Fruit fly (Drosophila melanogaster) whole organism, prepupa: ENCODE data around the gene Exo70.

ENCODE experiments used
- Blimp-1 ChIP-seq: fragments of 200-800 bp; sonication (Bioruptor generic); optimal IDR thresholded peaks from 3 replicates; lab custom pipeline; 2017; ENCODE audit warnings: missing biosample characterization, missing genetic modification characterization, mild to moderate bottlenecking, moderate library complexity, missing genetic modification reagents
- CG10631 ChIP-seq: fragments of 200-800 bp; sonication (Bioruptor generic); optimal IDR thresholded peaks from 2 replicates; lab custom pipeline; 2016; ENCODE audit warnings: missing biosample characterization, missing genetic modification characterization
- CG10669 ChIP-seq: fragments of 200-800 bp; sonication (Bioruptor generic); optimal IDR thresholded peaks from 3 replicates; lab custom pipeline; 2018; ENCODE audit warnings: missing biosample characterization, mild to moderate bottlenecking, missing genetic modification characterization, moderate library complexity
- CG11294 ChIP-seq: fragments of 200-800 bp; sonication (Bioruptor generic); IDR thresholded peaks from 2 replicates; pipeline ENCODE4 v1.3.6; 2022; ENCODE audit warnings: missing biosample characterization, missing genetic modification characterization
- CG11762 ChIP-seq: fragments of 200-800 bp; sonication (Bioruptor generic); optimal IDR thresholded peaks from 3 replicates; lab custom pipeline; 2016; ENCODE audit warnings: missing biosample characterization, missing genetic modification characterization; ENCODE audit not compliant: insufficient read depth
- CG11902 ChIP-seq: fragments of 200-800 bp; sonication (Bioruptor generic); optimal IDR thresholded peaks from 3 replicates; lab custom pipeline; 2016; ENCODE audit warnings: missing biosample characterization, missing genetic modification characterization
- CG15336 ChIP-seq: fragments of 200-800 bp; sonication (Bioruptor generic); IDR thresholded peaks from 2 replicates; pipeline ENCODE4 v1.3.6; 2022; ENCODE audit warnings: missing biosample characterization, missing genetic modification characterization
- CG1621 ChIP-seq: fragments of 200-800 bp; sonication (Bioruptor generic); optimal IDR thresholded peaks from 3 replicates; lab custom pipeline; 2018; ENCODE audit warnings: missing biosample characterization, mild to moderate bottlenecking, missing genetic modification characterization
- CG16779 ChIP-seq: fragments of 200-800 bp; sonication (Bioruptor generic); optimal IDR thresholded peaks from 3 replicates; lab custom pipeline; 2017; ENCODE audit warnings: missing biosample characterization, mild to moderate bottlenecking, missing genetic modification characterization
- CG31627 ChIP-seq: fragments of 200-800 bp; sonication (Bioruptor generic); optimal IDR thresholded peaks from 3 replicates; lab custom pipeline; 2016; ENCODE audit warnings: missing biosample characterization, missing genetic modification characterization
- CG32006 ChIP-seq: fragments of 200-800 bp; sonication (Bioruptor generic); optimal IDR thresholded peaks from 3 replicates; lab custom pipeline; 2017; ENCODE audit warnings: missing biosample characterization, mild to moderate bottlenecking, missing genetic modification characterization
- CG3919 ChIP-seq: fragments of 200-800 bp; sonication (Bioruptor generic); optimal IDR thresholded peaks from 3 replicates; lab custom pipeline; 2016; ENCODE audit warnings: missing biosample characterization, missing genetic modification characterization
- CG4318 ChIP-seq: fragments of 200-800 bp; sonication (Bioruptor generic); optimal IDR thresholded peaks from 3 replicates; lab custom pipeline; 2017; ENCODE audit warnings: missing biosample characterization, mild to moderate bottlenecking, missing genetic modification characterization
- CG6163 ChIP-seq: fragments of 200-800 bp; sonication (Bioruptor generic); IDR thresholded peaks from 3 replicates; pipeline ENCODE4 v1.3.6; 2022; ENCODE audit warnings: missing biosample characterization, missing genetic modification characterization
- CG6276 ChIP-seq: fragments of 200-800 bp; sonication (Bioruptor generic); optimal IDR thresholded peaks from 2 replicates; lab custom pipeline; 2017; ENCODE audit warnings: missing biosample characterization, mild to moderate bottlenecking, missing genetic modification characterization
- CG6808 ChIP-seq: fragments of 200-800 bp; sonication (Bioruptor generic); optimal IDR thresholded peaks from 3 replicates; lab custom pipeline; 2017; ENCODE audit warnings: missing biosample characterization, missing genetic modification characterization, mild to moderate bottlenecking, moderate library complexity, missing genetic modification reagents
- CG8119 ChIP-seq: fragments of 200-800 bp; sonication (Bioruptor generic); IDR thresholded peaks from 3 replicates; pipeline ENCODE4 v1.3.6; 2022; ENCODE audit warnings: missing biosample characterization, missing genetic modification characterization
- CG8632 ChIP-seq: fragments of 200-800 bp; sonication (Bioruptor generic); optimal IDR thresholded peaks from 3 replicates; lab custom pipeline; 2016; ENCODE audit warnings: missing biosample characterization, missing genetic modification characterization
- CG9139 ChIP-seq: fragments of 200-800 bp; sonication (Bioruptor generic); optimal IDR thresholded peaks from 3 replicates; lab custom pipeline; 2017; ENCODE audit warnings: missing biosample characterization, mild to moderate bottlenecking, missing genetic modification characterization
- Eip78C ChIP-seq: fragments of 200-800 bp; sonication (Bioruptor generic); peaks from one replicate; lab custom pipeline; 2016; ENCODE audit warnings: missing biosample characterization, missing genetic modification characterization
- Eip93F ChIP-seq: fragments of 200-800 bp; sonication (Bioruptor generic); optimal IDR thresholded peaks from 2 replicates; lab custom pipeline; 2016; ENCODE audit warnings: missing biosample characterization, mild to moderate bottlenecking, missing genetic modification characterization
- Ets21C ChIP-seq: fragments of 200-800 bp; sonication (Bioruptor generic); optimal IDR thresholded peaks from 3 replicates; lab custom pipeline; 2016; ENCODE audit warnings: missing biosample characterization, missing genetic modification characterization
- Ets96B ChIP-seq: fragments of 200-800 bp; optimal IDR thresholded peaks from 2 replicates; lab custom pipeline; 2019; ENCODE audit warnings: missing biosample characterization, mild to moderate bottlenecking, missing genetic modification characterization, moderate library complexity
- Hr38 ChIP-seq: sonication (Bioruptor generic); optimal IDR thresholded peaks from 2 replicates; lab custom pipeline; 2016; ENCODE audit warnings: missing biosample characterization, missing genetic modification characterization
- Hr4 ChIP-seq: fragments of 200-800 bp; sonication (Bioruptor generic); optimal IDR thresholded peaks from 3 replicates; lab custom pipeline; 2016; ENCODE audit warnings: missing biosample characterization, missing genetic modification characterization
- OdsH ChIP-seq: fragments of 200-800 bp; sonication (Bioruptor generic); optimal IDR thresholded peaks from 3 replicates; lab custom pipeline; 2016; ENCODE audit warnings: missing biosample characterization, missing genetic modification characterization
- Sox14 ChIP-seq: fragments of 200-800 bp; sonication (Bioruptor generic); optimal IDR thresholded peaks from 3 replicates; lab custom pipeline; 2016; ENCODE audit warnings: missing biosample characterization, missing genetic modification characterization
- Sox15 ChIP-seq: fragments of 200-800 bp; sonication (Bioruptor generic); optimal IDR thresholded peaks from 3 replicates; lab custom pipeline; 2016; ENCODE audit warnings: missing biosample characterization, missing genetic modification characterization
- achi ChIP-seq: fragments of 200-800 bp; sonication (Bioruptor generic); optimal IDR thresholded peaks from 3 replicates; lab custom pipeline; 2016; ENCODE audit warnings: missing biosample characterization, missing genetic modification characterization
- cyc ChIP-seq: fragments of 200-800 bp; sonication (Bioruptor generic); optimal IDR thresholded peaks from 3 replicates; lab custom pipeline; 2016; ENCODE audit warnings: missing biosample characterization, missing genetic modification characterization
- dac ChIP-seq: fragments of 200-800 bp; sonication (Bioruptor generic); optimal IDR thresholded peaks from 2 replicates; lab custom pipeline; 2017; ENCODE audit warnings: missing biosample characterization, mild to moderate bottlenecking, missing genetic modification characterization
- dsx ChIP-seq: fragments of 200-800 bp; optimal IDR thresholded peaks from 3 replicates; lab custom pipeline; 2019; ENCODE audit warnings: missing biosample characterization, mild to moderate bottlenecking, missing genetic modification characterization, moderate library complexity; ENCODE audit not compliant: poor library complexity, severe bottlenecking
- eg ChIP-seq: fragments of 200-800 bp; sonication (Bioruptor generic); IDR thresholded peaks from 3 replicates; pipeline ENCODE4 v1.3.6; 2022; ENCODE audit warnings: missing biosample characterization, missing genetic modification characterization
- esn ChIP-seq: fragments of 200-800 bp; sonication (Bioruptor generic); optimal IDR thresholded peaks from 2 replicates; lab custom pipeline; 2016; ENCODE audit warnings: missing biosample characterization, mild to moderate bottlenecking, missing genetic modification characterization, moderate library complexity
- fd59A ChIP-seq: fragments of 200-800 bp; sonication (Bioruptor generic); optimal IDR thresholded peaks from 2 replicates; lab custom pipeline; 2017; ENCODE audit warnings: missing biosample characterization, mild to moderate bottlenecking, missing genetic modification characterization, missing genetic modification reagents
- net ChIP-seq: fragments of 200-800 bp; sonication (Bioruptor generic); optimal IDR thresholded peaks from 3 replicates; lab custom pipeline; 2016; ENCODE audit warnings: missing biosample characterization, missing genetic modification characterization
- pdm3 ChIP-seq: fragments of 200-800 bp; sonication (Bioruptor generic); optimal IDR thresholded peaks from 3 replicates; lab custom pipeline; 2016; ENCODE audit warnings: missing biosample characterization, missing genetic modification characterization
- salr ChIP-seq, 2 experiments: fragments of 200-800 bp; sonication (Bioruptor generic); optimal IDR thresholded peaks; 3 replicates each; lab custom pipeline; 2016 to 2018; ENCODE audit warnings: missing biosample characterization in 2 of 2, missing genetic modification characterization in 2 of 2, mild to moderate bottlenecking in 1 of 2
- ss ChIP-seq, 2 experiments: fragments of 200-800 bp; sonication (Bioruptor generic); optimal IDR thresholded peaks; 2 replicates in 1 of 2; 3 replicates in 1 of 2; lab custom pipeline; 2017 to 2018; ENCODE audit warnings: mild to moderate bottlenecking in 2 of 2, missing biosample characterization in 2 of 2, missing genetic modification characterization in 2 of 2, moderate library complexity in 1 of 2
- svp ChIP-seq: fragments of 200-800 bp; sonication (Bioruptor generic); peaks from one replicate; lab custom pipeline; 2016; ENCODE audit warnings: missing biosample characterization, missing genetic modification characterization
- topi ChIP-seq: fragments of 200-800 bp; sonication (Bioruptor generic); optimal IDR thresholded peaks from 3 replicates; lab custom pipeline; 2016; ENCODE audit warnings: missing biosample characterization, missing genetic modification characterization
- vri ChIP-seq: fragments of 200-800 bp; sonication (Bioruptor generic); optimal IDR thresholded peaks from 3 replicates; lab custom pipeline; 2016; ENCODE audit warnings: missing biosample characterization, mild to moderate bottlenecking, missing genetic modification characterization

Gene Exo70

DNA sequence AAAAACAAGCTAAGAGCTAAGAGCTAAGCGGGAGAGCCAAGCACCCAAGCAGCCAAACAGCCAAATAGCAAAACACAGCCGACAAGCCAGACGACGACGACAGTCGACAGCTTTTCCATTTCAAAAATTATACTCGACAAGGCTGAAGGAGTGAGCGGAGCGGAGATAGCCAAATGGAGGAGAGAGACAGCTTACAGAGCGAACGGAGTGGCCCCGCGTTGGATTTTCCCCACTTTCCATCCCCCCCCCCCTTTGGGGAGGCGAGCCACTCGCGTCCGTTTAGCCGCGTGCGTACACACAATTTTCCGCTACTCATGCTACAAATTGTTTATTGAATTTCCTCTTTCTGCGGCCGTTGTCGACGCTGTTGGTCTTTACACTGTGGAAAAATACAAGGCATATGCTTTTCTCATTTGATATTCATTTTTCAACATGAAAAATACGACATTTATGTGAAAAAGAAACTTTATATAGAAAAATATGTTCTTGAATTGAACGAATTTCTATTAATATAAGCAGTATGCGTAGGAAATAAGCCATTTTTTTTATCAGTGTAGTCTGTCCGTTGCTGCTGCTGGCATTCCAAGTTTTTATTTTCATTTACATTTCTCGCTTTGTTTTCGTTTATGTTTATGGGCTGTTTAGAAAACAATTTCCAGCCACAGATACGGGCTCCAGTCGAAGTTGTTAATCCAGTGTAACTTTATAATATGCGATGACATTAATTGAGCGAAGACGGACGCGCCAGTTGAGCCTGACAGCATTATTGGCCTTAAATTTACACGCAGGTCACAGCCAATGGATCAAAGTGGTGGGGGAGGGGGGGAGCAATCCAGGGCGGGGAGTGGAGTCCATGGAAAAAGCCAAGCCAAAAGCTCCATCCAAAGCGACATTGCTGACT is 46.5 kb downstream of the Exo70 start (continued):
- peak; percentile 96 for TF ChIP-seq Ets96B (tag; lab: Kevin White, UChicago)
- peak; percentile 93 for TF ChIP-seq CG8632 (GFP tag; lab: Kevin White, UChicago)
- peak; percentile 94 for TF ChIP-seq net (GFP tag; lab: Kevin White, UChicago)
- peak; percentile 98 for TF ChIP-seq CG15336 (GFP tag; lab: Robert Waterston, UW)
- TF ChIP-seq Ets21C (GFP tag; lab: Kevin White, UChicago), result peak; percentile 75
- TF ChIP-seq CG32006 (GFP tag; lab: Kevin White, UChicago), result peak; percentile 98
- TF ChIP-seq CG4318 (GFP tag; lab: Kevin White, UChicago), result peak; percentile 95
- peak; percentile 95 for TF ChIP-seq CG10631 (GFP tag; lab: Kevin White, UChicago)
- TF ChIP-seq CG6163 (GFP tag; lab: Robert Waterston, UW), result peak; percentile 97
- peak; percentile 84 for TF ChIP-seq Sox15
- TF ChIP-seq eg (GFP tag; lab: Robert Waterston, UW), result peak; percentile 97
- TF ChIP-seq achi (GFP tag; lab: Kevin White, UChicago), result peak; percentile 94
- TF ChIP-seq CG11294 (GFP tag; lab: Robert Waterston, UW), result peak; percentile 89
- TF ChIP-seq CG31627 (GFP tag; lab: Kevin White, UChicago), result peak; percentile 88
- TF ChIP-seq topi (GFP tag; lab: Kevin White, UChicago), result peak; percentile 89
- peak; percentile 89 for TF ChIP-seq dsx (GFP tag; lab: Kevin White, UChicago)
- peak; percentile 91 for TF ChIP-seq esn (GFP tag; lab: Kevin White, UChicago)
- TF ChIP-seq CG3919 (GFP tag; lab: Kevin White, UChicago), result peak; percentile 96
- peak; percentile 93 for TF ChIP-seq CG6808 (GFP tag; lab: Kevin White, UChicago)
- TF ChIP-seq Eip93F (GFP tag; lab: Kevin White, UChicago), result peak; percentile 9
- TF ChIP-seq svp (GFP tag; lab: Kevin White, UChicago), result peak; percentile 95
- TF ChIP-seq Eip78C (GFP tag; lab: Kevin White, UChicago), result peak; percentile 98

DNA sequence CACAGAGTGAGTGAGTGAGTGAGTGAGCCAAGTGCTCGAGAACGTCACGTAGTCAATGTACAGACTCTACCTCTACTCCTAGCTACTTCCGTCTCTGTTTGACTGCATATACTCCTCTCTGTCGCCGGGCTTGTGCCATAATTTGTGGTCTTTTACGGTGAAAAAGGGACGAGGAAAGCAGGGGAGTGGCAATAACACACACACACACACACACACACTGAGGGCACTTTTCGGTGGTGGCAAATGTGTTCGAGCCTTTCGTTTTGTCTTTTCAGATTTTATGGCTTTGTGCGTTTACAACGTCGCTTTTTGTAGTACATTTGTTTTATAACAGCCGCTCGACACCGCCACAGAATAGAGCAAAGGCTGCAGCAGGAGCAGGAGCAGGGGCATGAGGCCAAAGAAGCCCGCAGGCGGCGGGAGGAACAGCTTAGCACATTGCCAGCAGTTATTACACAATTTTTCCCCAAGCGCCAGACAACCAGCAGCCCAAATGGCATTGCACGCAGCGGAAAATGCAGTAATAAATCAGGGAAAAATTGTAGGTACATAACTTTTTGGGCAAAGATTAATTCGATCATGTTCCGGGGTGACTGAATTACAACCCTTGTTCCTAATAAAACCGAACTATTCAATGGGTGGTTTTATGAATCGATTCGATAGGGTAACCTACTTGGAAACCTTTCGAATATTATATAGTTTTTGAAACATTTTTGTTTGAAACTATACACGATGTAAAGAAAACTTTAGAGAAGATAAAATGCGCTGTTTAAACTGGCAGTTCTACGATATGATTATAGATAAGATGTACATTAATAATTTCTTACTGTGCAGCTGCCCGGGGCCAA is 47.3 kb downstream of the Exo70 start:
- no peak for TF ChIP-seq Hr38 (GFP tag; lab: Kevin White, UChicago)
- peak; percentile 61 for TF ChIP-seq CG15336 (GFP tag; lab: Robert Waterston, UW)
- TF ChIP-seq Sox15, result peak; percentile 20
- peak; percentile 40 for TF ChIP-seq CG31627 (GFP tag; lab: Kevin White, UChicago)
- peak; percentile 9 for TF ChIP-seq CG11902 (GFP tag; lab: Kevin White, UChicago)
- peak in 1 of 2 experiments; percentile 34 for TF ChIP-seq ss (GFP tag; optimal IDR thresholded peaks at IDR 0.05; lab: Kevin White, UChicago)
- TF ChIP-seq net (GFP tag; lab: Kevin White, UChicago), result peak; percentile 68
- peak; percentile 10 for TF ChIP-seq Ets21C (GFP tag; lab: Kevin White, UChicago)
- no peak for TF ChIP-seq Blimp-1 (GFP tag; lab: Kevin White, UChicago)
- TF ChIP-seq fd59A (GFP tag; lab: Kevin White, UChicago), result peak; percentile 72
- peak in 1 of 2 experiments; percentile 60 for TF ChIP-seq salr (GFP tag; optimal IDR thresholded peaks at IDR 0.05; lab: Kevin White, UChicago)
- TF ChIP-seq CG10669 (GFP tag; lab: Kevin White, UChicago), result peak; percentile 69
- peak; percentile 95 for TF ChIP-seq Eip78C (GFP tag; lab: Kevin White, UChicago)
- TF ChIP-seq CG11762 (GFP tag; lab: Kevin White, UChicago), result peak; percentile 50
- TF ChIP-seq vri, result peak; percentile 5
- TF ChIP-seq cyc (GFP tag; lab: Kevin White, UChicago), result peak; percentile 30
- TF ChIP-seq Eip93F (GFP tag; lab: Kevin White, UChicago), result no peak
- TF ChIP-seq pdm3, result peak; percentile 64
- peak; percentile 67 for TF ChIP-seq OdsH (GFP tag; lab: Kevin White, UChicago)
- peak; percentile 59 for TF ChIP-seq Sox14
- no peak for TF ChIP-seq CG6163 (GFP tag; lab: Robert Waterston, UW)
- TF ChIP-seq CG8632 (GFP tag; lab: Kevin White, UChicago), result no peak
- TF ChIP-seq dac (GFP tag; lab: Kevin White, UChicago), result peak; percentile 3
- peak; percentile 51 for TF ChIP-seq CG6276
- peak; percentile 18 for TF ChIP-seq dsx (GFP tag; lab: Kevin White, UChicago)
- no peak for TF ChIP-seq CG11294 (GFP tag; lab: Robert Waterston, UW)
- peak; percentile 57 for TF ChIP-seq Hr4
- peak; percentile 1 for TF ChIP-seq CG9139 (GFP tag; lab: Kevin White, UChicago)
- no peak for TF ChIP-seq CG1621 (tag; lab: Kevin White, UChicago)
- TF ChIP-seq CG8119 (GFP tag; lab: Robert Waterston, UW), result peak; percentile 70
- no peak for TF ChIP-seq CG16779 (tag; lab: Kevin White, UChicago)
- TF ChIP-seq CG6808 (GFP tag; lab: Kevin White, UChicago), result peak; percentile 67
- TF ChIP-seq CG4318 (GFP tag; lab: Kevin White, UChicago), result peak; percentile 53
